Fruit fly (Drosophila melanogaster) whole organism, wandering third instar larva: ENCODE data around the gene CG12608.
A peak's percentile ranks its signal among the peaks of the same experiment; 100 is the strongest.

Experiments used
- Abd-B ChIP-seq: fragments of >200 bp; optimal IDR thresholded peaks from 2 replicates; lab custom pipeline; 2017; ENCODE audit warnings: missing biosample characterization, missing genetic modification characterization
- CG9705 ChIP-seq: fragments of 200-800 bp; sonication (Bioruptor generic); optimal IDR thresholded peaks from 2 replicates; lab custom pipeline; 2018; ENCODE audit warnings: missing biosample characterization, mild to moderate bottlenecking, missing genetic modification characterization
- GATAd ChIP-seq: sonication (Bioruptor generic); optimal IDR thresholded peaks from 2 replicates; lab custom pipeline; 2016; ENCODE audit warnings: missing biosample characterization, missing genetic modification characterization
- Hnf4 ChIP-seq: fragments of 200-800 bp; sonication (Bioruptor generic); optimal IDR thresholded peaks from 2 replicates; lab custom pipeline; 2016; ENCODE audit warnings: missing biosample characterization, mild to moderate bottlenecking, missing genetic modification characterization
- Hr78 ChIP-seq: fragments of >200 bp; optimal IDR thresholded peaks from 2 replicates; lab custom pipeline; 2017; ENCODE audit warnings: missing biosample characterization, missing genetic modification characterization
- Jra ChIP-seq: sonication (Bioruptor generic); optimal IDR thresholded peaks from 2 replicates; lab custom pipeline; 2016; ENCODE audit warnings: missing biosample characterization, missing genetic modification characterization
- Myc ChIP-seq: fragments of >200 bp; optimal IDR thresholded peaks from 2 replicates; lab custom pipeline; 2017
- N ChIP-seq: fragments of >200 bp; optimal IDR thresholded peaks from 2 replicates; lab custom pipeline; 2018; ENCODE audit warnings: missing biosample characterization, missing external identifiers, missing genetic modification characterization
- OdsH ChIP-seq: fragments of 200-800 bp; sonication (Bioruptor generic); optimal IDR thresholded peaks from 2 replicates; lab custom pipeline; 2016; ENCODE audit warnings: missing biosample characterization, mild to moderate bottlenecking, missing genetic modification characterization
- br ChIP-seq: fragments of 200-800 bp; sonication (Bioruptor generic); optimal IDR thresholded peaks from 2 replicates; lab custom pipeline; 2016; ENCODE audit warnings: missing biosample characterization, missing genetic modification characterization
- brk ChIP-seq: fragments of 200-800 bp; sonication (Bioruptor generic); optimal IDR thresholded peaks from 2 replicates; lab custom pipeline; 2016; ENCODE audit warnings: missing biosample characterization, mild to moderate bottlenecking, missing genetic modification characterization
- dl ChIP-seq, 2 experiments: fragments of 175-275, 200-275 bp in 1 of 2; fragments of 200-275 bp in 1 of 2; sonication (Bioruptor generic); optimal IDR thresholded peaks; lab custom pipeline; 2018; ENCODE audit warnings: mild to moderate bottlenecking in 2 of 2, missing biosample characterization in 2 of 2, missing genetic modification characterization in 2 of 2, moderate library complexity in 2 of 2; ENCODE audit not compliant: partially characterized antibody in 2 of 2, insufficient read depth in 1 of 2
- dsf ChIP-seq: sonication (Bioruptor generic); optimal IDR thresholded peaks from 2 replicates; lab custom pipeline; 2016; ENCODE audit warnings: missing biosample characterization, missing genetic modification characterization, borderline replicate concordance
- foxo ChIP-seq, 2 experiments: fragments of 200-800 bp; sonication (Bioruptor generic); optimal IDR thresholded peaks; 2 replicates in 1 of 2; 3 replicates in 1 of 2; lab custom pipeline; 2016 to 2017; ENCODE audit warnings: missing biosample characterization in 2 of 2, missing genetic modification characterization in 2 of 2
- h ChIP-seq: fragments of 200-800 bp; sonication (Bioruptor generic); optimal IDR thresholded peaks from 3 replicates; lab custom pipeline; 2016; ENCODE audit warnings: missing biosample characterization, mild to moderate bottlenecking, missing genetic modification characterization
- lola ChIP-seq: fragments of >200 bp; optimal IDR thresholded peaks from 2 replicates; lab custom pipeline; 2017; ENCODE audit warnings: missing biosample characterization, missing genetic modification characterization
- psq ChIP-seq: fragments of 200-800 bp; sonication (Bioruptor generic); optimal IDR thresholded peaks from 3 replicates; lab custom pipeline; 2017; ENCODE audit warnings: missing biosample characterization, mild to moderate bottlenecking, missing genetic modification characterization, moderate library complexity
- tai ChIP-seq: sonication (Bioruptor generic); optimal IDR thresholded peaks from 2 replicates; lab custom pipeline; 2016; ENCODE audit warnings: missing biosample characterization, missing genetic modification characterization
- woc ChIP-seq: sonication (Bioruptor generic); optimal IDR thresholded peaks from 2 replicates; lab custom pipeline; 2016; ENCODE audit warnings: missing biosample characterization, mild to moderate bottlenecking, missing genetic modification characterization

The CG12608 gene

DNA sequence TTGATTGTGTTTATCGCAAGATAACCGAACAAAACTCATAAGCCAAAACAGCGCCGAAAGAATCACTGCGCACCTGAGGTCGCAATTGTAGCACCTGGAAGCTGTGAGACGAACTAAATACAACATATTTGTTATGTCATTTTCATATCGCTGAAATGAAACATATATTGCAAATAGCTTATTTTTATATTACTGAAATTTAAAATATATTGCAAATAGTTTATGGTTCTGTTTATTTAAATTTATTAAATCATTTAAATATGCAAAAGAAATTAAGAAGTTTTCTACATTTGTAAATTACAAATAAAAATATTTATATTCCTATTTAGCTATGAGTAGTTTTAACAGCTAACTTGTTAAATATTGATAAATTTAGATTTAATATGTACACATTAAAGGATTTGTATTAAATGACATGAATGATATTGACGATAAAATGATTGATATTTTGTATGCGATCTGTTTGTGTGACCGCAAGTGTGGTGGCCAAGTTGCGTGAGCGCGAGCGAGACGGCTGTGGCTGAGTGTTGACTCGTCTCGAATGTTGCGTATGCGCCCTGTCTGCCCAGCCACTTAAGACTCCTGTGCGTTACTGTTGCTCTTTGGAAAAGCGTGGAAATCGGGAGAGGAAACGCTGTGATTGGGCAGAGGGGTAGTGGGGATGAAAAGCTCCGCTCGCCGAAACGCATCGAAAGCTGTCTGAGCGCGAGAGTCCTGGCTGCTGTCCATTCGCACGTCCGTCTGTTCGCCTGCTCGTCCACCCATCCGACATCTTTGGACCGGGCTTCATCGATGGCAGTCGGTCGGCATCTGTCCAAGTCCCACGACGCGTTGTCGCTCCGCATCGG is 47.2 kb downstream of the CG12608 start, which contains the start of gene gce (continued):
- no peak for TF ChIP-seq GATAd (GFP tag; lab: Kevin White, UChicago)
- no peak for TF ChIP-seq dl (GFP tag; optimal IDR thresholded peaks at IDR 0.05; lab: Kevin White, UChicago; ENCODE audit: insufficient read depth in 1 of 2, partially characterized antibody in 2 of 2)
- no peak for TF ChIP-seq dsf (GFP tag; lab: Kevin White, UChicago)
- no peak for TF ChIP-seq Hr78 (GFP tag; lab: Kevin White, UChicago)
- TF ChIP-seq Abd-B (GFP tag; lab: Kevin White, UChicago) = no peak
- peak; percentile 6 for TF ChIP-seq psq (GFP tag; lab: Kevin White, UChicago)
- peak in 1 of 2 experiments; percentile 46 for TF ChIP-seq foxo (GFP tag; optimal IDR thresholded peaks at IDR 0.05; lab: Kevin White, UChicago)
- TF ChIP-seq Myc (lab: Kevin White, UChicago) = no peak
- TF ChIP-seq h (GFP tag; lab: Kevin White, UChicago) = no peak
- TF ChIP-seq Jra (GFP tag; lab: Kevin White, UChicago) = no peak
- TF ChIP-seq lola = no peak
- TF ChIP-seq brk (GFP tag; lab: Kevin White, UChicago) = no peak
- no peak for TF ChIP-seq woc (GFP tag; lab: Kevin White, UChicago)
- TF ChIP-seq OdsH (GFP tag; lab: Kevin White, UChicago) = peak; percentile 20
- TF ChIP-seq N = no peak
- no peak for TF ChIP-seq br (GFP tag; lab: Kevin White, UChicago)
- no peak for TF ChIP-seq CG9705 (GFP tag; lab: Kevin White, UChicago)
- TF ChIP-seq tai (GFP tag; lab: Kevin White, UChicago) = no peak
- no peak for TF ChIP-seq Hnf4 (GFP tag; lab: Kevin White, UChicago)
